Worm (Caenorhabditis elegans): Measurements from ENCODE around the gene C05C10.8.
A peak's percentile ranks its signal among the peaks of the same experiment; 100 is the strongest.

Gene C05C10.8

ce11 chrII:9895173-9895572 is 22.6 kb downstream of the C05C10.8 start:
- no peak for TF ChIP-seq lsy-2 (tag; optimal IDR thresholded peaks at IDR 0.05)
- no peak for TF ChIP-seq snpc-4 (tag; optimal IDR thresholded peaks at IDR 0.05)
- TF ChIP-seq skn-1 (tag; optimal IDR thresholded peaks at IDR 0.05) = no peak
- no peak for TF ChIP-seq nhr-12 (tag; optimal IDR thresholded peaks at IDR 0.05)
- TF ChIP-seq ztf-1 (GFP tag; conservative IDR thresholded peaks at IDR 0.05) = no peak
- no peak for TF ChIP-seq mbf-1 (tag; optimal IDR thresholded peaks at IDR 0.05)
- no peak for TF ChIP-seq ztf-4 (tag; optimal IDR thresholded peaks at IDR 0.05)
- no peak for TF ChIP-seq R02D3.7 (tag; optimal IDR thresholded peaks at IDR 0.05)
- no peak for TF ChIP-seq lin-13 (GFP tag; optimal IDR thresholded peaks at IDR 0.05)

DNA sequence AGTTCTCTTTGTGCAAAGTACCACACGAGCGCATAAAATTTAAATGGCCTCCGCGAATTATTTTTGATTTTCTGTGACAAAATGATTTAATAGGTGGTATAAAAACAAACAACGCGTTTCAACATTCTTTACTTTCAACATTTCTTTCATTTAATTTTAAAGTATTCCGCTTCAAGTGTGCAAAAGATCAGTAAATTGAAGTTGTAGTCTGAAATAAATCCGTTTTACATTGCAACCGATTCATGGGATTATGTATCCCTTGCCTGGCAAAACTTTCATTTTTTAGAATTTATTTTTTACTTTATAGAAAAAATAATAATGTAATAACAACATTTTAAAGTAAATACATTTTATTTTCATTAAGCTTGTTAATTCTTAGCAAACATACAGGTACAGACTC is 23.4 kb downstream of the C05C10.8 start, which contains the start of gene F26C11.1:
Gene F26C11.1, plus strand, starts transcription at position 301 of the 400 bp plus-strand sequence.
- TF ChIP-seq mdl-1 (tag; optimal IDR thresholded peaks at IDR 0.05) (no peak), nhr-10 (tag; optimal IDR thresholded peaks at IDR 0.05) (no peak), aly-2 (tag; optimal IDR thresholded peaks at IDR 0.05) (no peak), zag-1 (tag; optimal IDR thresholded peaks at IDR 0.05) (no peak), fos-1 (tag; optimal IDR thresholded peaks at IDR 0.05) (no peak), ceh-16 (tag; optimal IDR thresholded peaks at IDR 0.05) (no peak), ama-1 (optimal IDR thresholded peaks at IDR 0.05) (no peak)

ce11 chrII:9892409-9892808 is 25.4 kb downstream of the C05C10.8 start, which contains the start of gene C08H9.16:
TSS of gene C08H9.16 (plus strand) at chrII:9892778.
- TF ChIP-seq nhr-10 (tag; optimal IDR thresholded peaks at IDR 0.05) = no peak
- no peak for TF ChIP-seq ztf-4 (tag; optimal IDR thresholded peaks at IDR 0.05)
- TF ChIP-seq elt-1 (tag; optimal IDR thresholded peaks at IDR 0.05) = no peak
- no peak for TF ChIP-seq nhr-12 (tag; optimal IDR thresholded peaks at IDR 0.05)
- TF ChIP-seq lin-11 (tag; optimal IDR thresholded peaks at IDR 0.05) = no peak
- TF ChIP-seq F13H6.1 (tag; optimal IDR thresholded peaks at IDR 0.05) = peak; percentile 0
- TF ChIP-seq elt-3 (tag; optimal IDR thresholded peaks at IDR 0.05) = no peak
- no peak for TF ChIP-seq nhr-21 (tag; optimal IDR thresholded peaks at IDR 0.05)
- TF ChIP-seq fos-1 (tag; optimal IDR thresholded peaks at IDR 0.05) = peak; percentile 6
- TF ChIP-seq dmd-4 (tag; optimal IDR thresholded peaks at IDR 0.05) = no peak
- no peak for TF ChIP-seq Y55F3AM.14 (GFP tag; optimal IDR thresholded peaks at IDR 0.05)
- TF ChIP-seq C34F6.9 (tag; optimal IDR thresholded peaks at IDR 0.05) = peak; percentile 58
- TF ChIP-seq unc-62 (GFP tag; optimal IDR thresholded peaks at IDR 0.05) = no peak
- no peak for TF ChIP-seq ZK546.5 (tag; optimal IDR thresholded peaks at IDR 0.05)
- TF ChIP-seq nhr-6 (tag; optimal IDR thresholded peaks at IDR 0.05) = no peak
- no peak for TF ChIP-seq nhr-11 (tag; optimal IDR thresholded peaks at IDR 0.05)
- no peak for TF ChIP-seq mdl-1 (tag; optimal IDR thresholded peaks at IDR 0.05)
- no peak for TF ChIP-seq nhr-23 (tag; optimal IDR thresholded peaks at IDR 0.05)
- peak; percentile 34 for TF ChIP-seq sma-9 (GFP tag; optimal IDR thresholded peaks at IDR 0.05)
- TF ChIP-seq sma-9 (tag; optimal IDR thresholded peaks at IDR 0.05) = no peak
- TF ChIP-seq sma-3 (GFP tag; optimal IDR thresholded peaks at IDR 0.05) = peak; percentile 53
- peak; percentile 53 for TF ChIP-seq gmeb-1 (tag; optimal IDR thresholded peaks at IDR 0.05)
- TF ChIP-seq R02D3.7 (tag; optimal IDR thresholded peaks at IDR 0.05) = no peak
- no peak for TF ChIP-seq zag-1 (tag; optimal IDR thresholded peaks at IDR 0.05)
- peak; percentile 32 for TF ChIP-seq blmp-1 (tag; optimal IDR thresholded peaks at IDR 0.05; ENCODE audit: insufficient read depth)
- TF ChIP-seq nhr-237 (tag; optimal IDR thresholded peaks at IDR 0.05) = no peak
- peak; percentile 90 to 98 for TF ChIP-seq lsy-2 (tag; optimal IDR thresholded peaks at IDR 0.05)
- no peak for TF ChIP-seq unc-39 (tag; optimal IDR thresholded peaks at IDR 0.05)
- no peak for TF ChIP-seq nhr-77 (tag; optimal IDR thresholded peaks at IDR 0.05)
- peak; percentile 48 for TF ChIP-seq crh-2 (tag; optimal IDR thresholded peaks at IDR 0.05)
- TF ChIP-seq ama-1 (optimal IDR thresholded peaks at IDR 0.05) = no peak
- TF ChIP-seq mab-5 (tag; optimal IDR thresholded peaks at IDR 0.05) = no peak
- TF ChIP-seq ztf-11 (tag; optimal IDR thresholded peaks at IDR 0.05) = no peak
- TF ChIP-seq egl-27 (tag; optimal IDR thresholded peaks at IDR 0.05) = no peak
- TF ChIP-seq alr-1 (tag; optimal IDR thresholded peaks at IDR 0.05) = no peak
- no peak for TF ChIP-seq peb-1 (tag; optimal IDR thresholded peaks at IDR 0.05)
- no peak for TF ChIP-seq ztf-1 (GFP tag; conservative IDR thresholded peaks at IDR 0.05)
- TF ChIP-seq sem-4 (tag; optimal IDR thresholded peaks at IDR 0.05) = peak; percentile 53
- TF ChIP-seq mbf-1 (tag; optimal IDR thresholded peaks at IDR 0.05) = no peak
- no peak for TF ChIP-seq snpc-4 (tag; optimal IDR thresholded peaks at IDR 0.05)
- TF ChIP-seq ceh-16 (tag; optimal IDR thresholded peaks at IDR 0.05) = no peak
- TF ChIP-seq ceh-82 (tag; optimal IDR thresholded peaks at IDR 0.05) = no peak
- TF ChIP-seq lin-39 (tag; optimal IDR thresholded peaks at IDR 0.05) = no peak
- no peak for TF ChIP-seq nhr-25 (tag; optimal IDR thresholded peaks at IDR 0.05)
- peak; percentile 15 for TF ChIP-seq lin-13 (GFP tag; optimal IDR thresholded peaks at IDR 0.05)
- TF ChIP-seq skn-1 (tag; optimal IDR thresholded peaks at IDR 0.05) = no peak
- no peak for TF ChIP-seq aly-2 (tag; optimal IDR thresholded peaks at IDR 0.05)
- TF ChIP-seq nhr-129 (tag; optimal IDR thresholded peaks at IDR 0.05) = peak; percentile 48
- TF ChIP-seq unc-55 (GFP tag; optimal IDR thresholded peaks at IDR 0.05) = peak; percentile 74
